Worm (Caenorhabditis elegans) whole organism, L2 larva: ENCODE measurements around the gene magu-4.
A peak's percentile ranks its signal among the peaks of the same experiment; 100 is the strongest.

Source experiments
- C34F6.9 ChIP-seq: fragments of 150-350 bp; optimal IDR thresholded peaks from 2 replicates; lab custom pipeline; 2014; ENCODE audit warnings: missing biosample characterization, missing genetic modification characterization
- F13H6.1 ChIP-seq: sonication (generic microtip); optimal IDR thresholded peaks from 2 replicates; lab custom pipeline; 2016; ENCODE audit warnings: missing genetic modification characterization, missing compliant biosample characterization
- R02D3.7 ChIP-seq: fragments of 150-350 bp; optimal IDR thresholded peaks from 2 replicates; lab custom pipeline; 2014; ENCODE audit warnings: missing biosample characterization, missing genetic modification characterization
- Y55F3AM.14 ChIP-seq: fragments of 200-800 bp; sonication (Bioruptor generic); optimal IDR thresholded peaks from 2 replicates; lab custom pipeline; 2018; ENCODE audit warnings: mild to moderate bottlenecking, missing genetic modification characterization, missing compliant biosample characterization
- ZK546.5 ChIP-seq: sonication (generic microtip); optimal IDR thresholded peaks from 2 replicates; lab custom pipeline; 2017; ENCODE audit warnings: missing biosample characterization, missing genetic modification characterization
- alr-1 ChIP-seq: fragments of 150-350 bp; optimal IDR thresholded peaks from 2 replicates; lab custom pipeline; 2014; ENCODE audit warnings: missing biosample characterization, missing genetic modification characterization
- aly-2 ChIP-seq: fragments of 150-350 bp; optimal IDR thresholded peaks from 2 replicates; lab custom pipeline; 2014; ENCODE audit warnings: missing biosample characterization, missing genetic modification characterization
- ama-1 ChIP-seq: fragments of 150-350 bp; optimal IDR thresholded peaks from 2 replicates; lab custom pipeline; 2018; ENCODE audit warnings: inconsistent platforms
- blmp-1 ChIP-seq: sonication (generic microtip); optimal IDR thresholded peaks from 2 replicates; lab custom pipeline; 2017; ENCODE audit warnings: missing genetic modification characterization, mild to moderate bottlenecking, missing compliant biosample characterization, antibody characterized with exemption, moderate library complexity; ENCODE audit not compliant: insufficient read depth
- ceh-16 ChIP-seq: fragments of 150-350 bp; optimal IDR thresholded peaks from 2 replicates; lab custom pipeline; 2014; ENCODE audit warnings: missing biosample characterization, missing genetic modification characterization
- ceh-82 ChIP-seq: fragments of 150-350 bp; optimal IDR thresholded peaks from 2 replicates; lab custom pipeline; 2014; ENCODE audit warnings: missing biosample characterization, missing genetic modification characterization
- crh-2 ChIP-seq: sonication (generic microtip); optimal IDR thresholded peaks from 2 replicates; lab custom pipeline; 2017; ENCODE audit warnings: missing biosample characterization, missing genetic modification characterization
- dmd-4 ChIP-seq: sonication (generic microtip); optimal IDR thresholded peaks from 2 replicates; lab custom pipeline; 2017; ENCODE audit warnings: missing biosample characterization, missing genetic modification characterization
- egl-27 ChIP-seq: sonication (generic microtip); optimal IDR thresholded peaks from 3 replicates; lab custom pipeline; 2017; ENCODE audit warnings: missing biosample characterization, missing genetic modification reagents, missing genetic modification characterization
- elt-1 ChIP-seq: fragments of 150-350 bp; optimal IDR thresholded peaks from 2 replicates; lab custom pipeline; 2014; ENCODE audit warnings: missing biosample characterization, missing genetic modification characterization
- elt-3 ChIP-seq: sonication (generic microtip); optimal IDR thresholded peaks from 2 replicates; lab custom pipeline; 2017; ENCODE audit warnings: missing biosample characterization, missing genetic modification characterization
- fos-1 ChIP-seq: fragments of 150-350 bp; optimal IDR thresholded peaks from 2 replicates; lab custom pipeline; 2014; ENCODE audit warnings: missing biosample characterization, missing genetic modification characterization
- gmeb-1 ChIP-seq: fragments of 150-350 bp; optimal IDR thresholded peaks from 2 replicates; lab custom pipeline; 2014; ENCODE audit warnings: missing biosample characterization, missing genetic modification characterization
- lin-11 ChIP-seq: fragments of 150-350 bp; sonication (generic microtip); optimal IDR thresholded peaks from 2 replicates; lab custom pipeline; 2014; ENCODE audit warnings: missing biosample characterization, missing genetic modification characterization, inconsistent platforms, mixed read lengths
- lin-13 ChIP-seq: fragments of 150-350 bp; optimal IDR thresholded peaks from 2 replicates; lab custom pipeline; 2014; ENCODE audit warnings: missing biosample characterization, missing genetic modification reagents, missing genetic modification characterization
- lin-39 ChIP-seq: fragments of 150-350 bp; optimal IDR thresholded peaks from 2 replicates; lab custom pipeline; 2014; ENCODE audit warnings: missing biosample characterization, missing genetic modification reagents, missing genetic modification characterization
- lsy-2 ChIP-seq, 2 experiments: fragments of 150-350 bp in 1 of 2; sonication (generic microtip) in 1 of 2; optimal IDR thresholded peaks; 2 replicates each; lab custom pipeline; 2014 to 2017; ENCODE audit warnings: missing biosample characterization in 2 of 2, missing genetic modification characterization in 2 of 2
- mab-5 ChIP-seq: fragments of 150-350 bp; optimal IDR thresholded peaks from 2 replicates; lab custom pipeline; 2014; ENCODE audit warnings: missing biosample characterization, missing genetic modification characterization
- mbf-1 ChIP-seq: sonication (generic microtip); optimal IDR thresholded peaks from 2 replicates; lab custom pipeline; 2017; ENCODE audit warnings: missing biosample characterization, missing genetic modification characterization
- mdl-1 ChIP-seq, 2 experiments: fragments of 150-350 bp in 1 of 2; sonication (generic microtip) in 1 of 2; optimal IDR thresholded peaks; 2 replicates each; lab custom pipeline; 2017; ENCODE audit warnings: missing biosample characterization in 2 of 2, missing genetic modification characterization in 2 of 2
- nhr-10 ChIP-seq: sonication (generic microtip); optimal IDR thresholded peaks from 2 replicates; lab custom pipeline; 2017; ENCODE audit warnings: missing biosample characterization, missing genetic modification characterization
- nhr-11 ChIP-seq: fragments of 150-350 bp; optimal IDR thresholded peaks from 2 replicates; lab custom pipeline; 2014; ENCODE audit warnings: missing biosample characterization, missing genetic modification characterization
- nhr-12 ChIP-seq: fragments of 150-350 bp; optimal IDR thresholded peaks from 2 replicates; lab custom pipeline; 2014; ENCODE audit warnings: missing biosample characterization, missing genetic modification characterization
- nhr-129 ChIP-seq: fragments of 150-350 bp; optimal IDR thresholded peaks from 2 replicates; lab custom pipeline; 2014; ENCODE audit warnings: missing biosample characterization, missing genetic modification characterization
- nhr-21 ChIP-seq: fragments of 150-350 bp; optimal IDR thresholded peaks from 2 replicates; lab custom pipeline; 2014; ENCODE audit warnings: missing biosample characterization, missing genetic modification characterization
- nhr-23 ChIP-seq: fragments of 150-350 bp; optimal IDR thresholded peaks from 2 replicates; lab custom pipeline; 2014; ENCODE audit warnings: missing biosample characterization, missing genetic modification reagents, missing genetic modification characterization
- nhr-237 ChIP-seq: fragments of 150-350 bp; optimal IDR thresholded peaks from 2 replicates; lab custom pipeline; 2014; ENCODE audit warnings: missing biosample characterization, missing genetic modification characterization
- nhr-25 ChIP-seq: fragments of 150-350 bp; sonication (generic microtip); optimal IDR thresholded peaks from 3 replicates; lab custom pipeline; 2014; ENCODE audit warnings: missing biosample characterization, missing genetic modification characterization
- nhr-6 ChIP-seq: fragments of 150-350 bp; optimal IDR thresholded peaks from 2 replicates; lab custom pipeline; 2014; ENCODE audit warnings: missing biosample characterization, missing genetic modification characterization
- nhr-77 ChIP-seq: fragments of 150-350 bp; optimal IDR thresholded peaks from 2 replicates; lab custom pipeline; 2014; ENCODE audit warnings: missing biosample characterization, missing genetic modification characterization
- peb-1 ChIP-seq: fragments of 150-350 bp; optimal IDR thresholded peaks from 2 replicates; lab custom pipeline; 2014; ENCODE audit warnings: missing biosample characterization, missing genetic modification characterization
- sem-4 ChIP-seq: fragments of 150-350 bp; optimal IDR thresholded peaks from 2 replicates; lab custom pipeline; 2014; ENCODE audit warnings: missing biosample characterization, missing genetic modification reagents, missing genetic modification characterization
- skn-1 ChIP-seq: sonication (generic microtip); optimal IDR thresholded peaks from 2 replicates; lab custom pipeline; 2017; ENCODE audit warnings: missing biosample characterization, missing genetic modification characterization
- sma-3 ChIP-seq: sonication (generic microtip); optimal IDR thresholded peaks from 2 replicates; lab custom pipeline; 2016; ENCODE audit warnings: missing genetic modification reagents, missing genetic modification characterization, missing compliant biosample characterization
- snpc-4 ChIP-seq: fragments of 150-350 bp; optimal IDR thresholded peaks from 2 replicates; lab custom pipeline; 2014; ENCODE audit warnings: missing biosample characterization, missing genetic modification characterization
- unc-39 ChIP-seq: fragments of 150-350 bp; optimal IDR thresholded peaks from 2 replicates; lab custom pipeline; 2014; ENCODE audit warnings: missing biosample characterization, missing genetic modification characterization
- unc-55 ChIP-seq: fragments of 150-350 bp; sonication (generic microtip); optimal IDR thresholded peaks from 3 replicates; lab custom pipeline; 2014; ENCODE audit warnings: missing biosample characterization, missing genetic modification reagents, missing genetic modification characterization
- unc-62 ChIP-seq: fragments of 150-350 bp; optimal IDR thresholded peaks from 2 replicates; lab custom pipeline; 2014; ENCODE audit warnings: missing biosample characterization, missing genetic modification reagents, missing genetic modification characterization
- zag-1 ChIP-seq: fragments of 150-350 bp; optimal IDR thresholded peaks from 2 replicates; lab custom pipeline; 2014; ENCODE audit warnings: missing biosample characterization, missing genetic modification characterization
- ztf-1 ChIP-seq: fragments of 200-800 bp; sonication (Bioruptor generic); conservative IDR thresholded peaks from 2 replicates; pipeline ENCODE4 v1.3.6; 2022; ENCODE audit warnings: missing genetic modification characterization, missing compliant biosample characterization
- ztf-11 ChIP-seq: sonication (generic microtip); optimal IDR thresholded peaks from 2 replicates; lab custom pipeline; 2017; ENCODE audit warnings: missing biosample characterization, missing genetic modification characterization
- ztf-4 ChIP-seq: fragments of 150-350 bp; optimal IDR thresholded peaks from 2 replicates; lab custom pipeline; 2014; ENCODE audit warnings: missing biosample characterization, missing genetic modification characterization

magu-4 gene

DNA sequence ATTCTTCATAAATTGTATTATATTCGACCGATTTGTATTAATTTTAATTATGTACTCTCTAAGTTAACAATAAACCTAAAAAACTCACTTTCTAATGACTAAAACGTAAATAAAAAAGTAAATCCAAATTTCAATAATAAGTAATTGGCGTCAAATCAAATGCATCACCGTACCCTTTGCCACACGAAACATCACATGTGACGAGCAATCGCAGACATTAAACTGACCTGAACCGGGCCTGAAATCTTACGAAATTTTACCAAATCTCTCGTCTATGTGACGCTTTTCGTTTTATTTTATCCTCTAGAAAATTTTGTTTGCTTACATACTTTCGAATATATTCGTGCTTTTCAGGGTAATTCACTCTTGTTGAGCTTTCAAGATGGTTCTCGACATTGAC is 6.2 kb upstream of the magu-4 start, which contains the start of the genes C47E12.2 and sars-1:
Gene C47E12.2, minus strand, starts transcription at position 131 of the 400 bp plus-strand sequence.
Gene sars-1, plus strand, starts transcription at position 355 of the 400 bp plus-strand sequence.
- peak; percentile 18 for TF ChIP-seq C34F6.9 (tag; lab: Kevin White, UChicago)
- peak; percentile 32 for TF ChIP-seq crh-2 (tag; lab: Kevin White, UChicago)
- TF ChIP-seq lsy-2 (tag; optimal IDR thresholded peaks at IDR 0.05; lab: Kevin White, UChicago), result peak; percentile 58 to 92
- no peak for TF ChIP-seq dmd-4 (tag; lab: Kevin White, UChicago)
- peak; percentile 88 for TF ChIP-seq nhr-129 (tag; lab: Kevin White, UChicago)
- TF ChIP-seq R02D3.7 (tag; lab: Kevin White, UChicago), result no peak

DNA sequence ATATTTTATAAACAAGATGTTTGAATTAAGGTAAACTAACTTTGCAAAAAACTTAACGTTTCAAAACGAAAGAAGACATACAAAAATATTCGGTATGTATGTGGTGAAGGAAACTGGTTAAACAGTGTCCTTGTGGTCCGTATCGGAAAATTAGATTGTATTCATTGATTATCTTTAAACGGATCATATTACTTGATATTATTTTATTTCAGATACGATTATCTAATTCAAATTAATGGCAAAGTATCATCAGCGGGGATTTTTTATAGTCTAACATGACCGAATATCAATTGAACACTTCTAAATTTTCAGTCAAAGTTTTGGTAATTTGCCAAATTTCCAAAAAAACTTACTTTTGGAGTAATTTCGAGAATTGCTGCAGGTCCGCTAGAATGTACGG is 2.8 kb upstream of the magu-4 start, which contains the start of gene C47E12.13:
Gene C47E12.13, minus strand, starts transcription at position 101 of the 400 bp plus-strand sequence.
- TF ChIP-seq lin-13 (GFP tag; lab: Kevin White, UChicago), result no peak
- TF ChIP-seq nhr-77 (tag; lab: Kevin White, UChicago), result no peak
- TF ChIP-seq nhr-237, result no peak
- TF ChIP-seq sem-4 (tag; lab: Kevin White, UChicago), result no peak
- TF ChIP-seq C34F6.9 (tag; lab: Kevin White, UChicago), result no peak
- TF ChIP-seq nhr-12 (tag; lab: Kevin White, UChicago), result no peak
- no peak for TF ChIP-seq elt-1 (tag; lab: Kevin White, UChicago)
- TF ChIP-seq egl-27 (tag; lab: Kevin White, UChicago), result no peak
- no peak for TF ChIP-seq ztf-4
- TF ChIP-seq nhr-6 (tag; lab: Kevin White, UChicago), result no peak
- no peak for TF ChIP-seq gmeb-1 (tag; lab: Kevin White, UChicago)
- no peak for TF ChIP-seq unc-55 (GFP tag; lab: Kevin White, UChicago)
- no peak for TF ChIP-seq Y55F3AM.14 (GFP tag; lab: Kevin White, UChicago)
- TF ChIP-seq lin-11 (tag; lab: Kevin White, UChicago), result no peak
- TF ChIP-seq F13H6.1 (tag; lab: Kevin White, UChicago), result no peak

DNA sequence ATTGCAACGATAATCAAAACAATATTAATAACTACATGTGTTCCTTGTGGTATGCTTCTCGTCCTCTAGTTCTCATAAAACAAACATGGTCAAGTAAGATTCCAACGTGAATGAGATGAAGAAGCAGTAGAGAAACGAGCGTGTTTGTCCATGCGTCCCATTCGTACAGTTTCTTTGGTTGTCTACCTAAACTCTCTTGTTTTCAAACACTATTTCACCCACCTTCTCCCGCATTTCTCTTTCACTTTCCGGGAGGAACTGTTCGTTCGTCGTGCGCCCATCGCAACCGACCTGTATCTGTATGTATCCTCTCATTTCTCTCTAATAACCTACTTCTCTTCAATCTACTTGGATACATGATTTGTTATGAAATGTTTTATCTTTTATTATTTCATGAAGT is 1.8 kb upstream of the magu-4 start:
- TF ChIP-seq mbf-1 (tag; lab: Kevin White, UChicago) (no peak), blmp-1 (tag; lab: Kevin White, UChicago) (peak; percentile 93), crh-2 (tag; lab: Kevin White, UChicago) (peak; percentile 60), ztf-4 (no peak), sma-3 (peak; percentile 37), alr-1 (tag; lab: Kevin White, UChicago) (no peak), F13H6.1 (tag; lab: Kevin White, UChicago) (peak; percentile 43), nhr-12 (tag; lab: Kevin White, UChicago) (no peak), ztf-1 (GFP tag; lab: Robert Waterston, UW) (no peak), elt-1 (tag; lab: Kevin White, UChicago) (no peak), nhr-10 (tag; lab: Kevin White, UChicago) (no peak), skn-1 (tag; lab: Kevin White, UChicago) (no peak), dmd-4 (tag; lab: Kevin White, UChicago) (no peak), ztf-11 (tag; lab: Kevin White, UChicago) (no peak), sem-4 (tag; lab: Kevin White, UChicago) (no peak), peb-1 (no peak), aly-2 (tag; lab: Kevin White, UChicago) (no peak), nhr-11 (tag; lab: Kevin White, UChicago) (no peak), fos-1 (tag; lab: Kevin White, UChicago) (peak; percentile 46), elt-3 (tag; lab: Kevin White, UChicago) (no peak), Y55F3AM.14 (GFP tag; lab: Kevin White, UChicago) (no peak), ceh-16 (tag; lab: Kevin White, UChicago) (no peak), mab-5 (tag; lab: Kevin White, UChicago) (no peak), nhr-237 (no peak), ama-1 (lab: Kevin White, UChicago) (no peak), unc-62 (no peak), nhr-25 (peak; percentile 60), nhr-21 (tag; lab: Kevin White, UChicago) (peak; percentile 64), zag-1 (tag; lab: Kevin White, UChicago) (no peak), nhr-129 (tag; lab: Kevin White, UChicago) (peak; percentile 11), unc-55 (GFP tag; lab: Kevin White, UChicago) (no peak), lin-39 (tag; lab: Kevin White, UChicago) (no peak), nhr-77 (tag; lab: Kevin White, UChicago) (no peak), unc-39 (tag; lab: Kevin White, UChicago) (no peak), lin-11 (tag; lab: Kevin White, UChicago) (no peak), lin-13 (GFP tag; lab: Kevin White, UChicago) (no peak), mdl-1 (tag; optimal IDR thresholded peaks at IDR 0.05; lab: Kevin White, UChicago) (peak in 1 of 2 experiments; percentile 19), ZK546.5 (no peak), snpc-4 (tag; lab: Kevin White, UChicago) (no peak), R02D3.7 (tag; lab: Kevin White, UChicago) (no peak), ceh-82 (no peak), C34F6.9 (tag; lab: Kevin White, UChicago) (peak; percentile 8), egl-27 (tag; lab: Kevin White, UChicago) (no peak), nhr-23 (tag; lab: Kevin White, UChicago) (no peak), nhr-6 (tag; lab: Kevin White, UChicago) (no peak), lsy-2 (tag; optimal IDR thresholded peaks at IDR 0.05; lab: Kevin White, UChicago) (peak in 1 of 2 experiments; percentile 9)
